Worm (Caenorhabditis elegans): ENCODE data around the gene Y38E10A.14.

Gene Y38E10A.14

ce11 chrII:12666042-12666441 lies 41.7 kb upstream of the Y38E10A.14 start:
- TF ChIP-seq tra-4 (tag; optimal IDR thresholded peaks at IDR 0.05) (no peak), F13C5.2 (tag; optimal IDR thresholded peaks at IDR 0.05) (no peak), pes-1 (GFP tag; IDR thresholded peaks at IDR 0.05) (no peak), hmg-4 (GFP tag; optimal IDR thresholded peaks at IDR 0.05) (no peak), ets-7 (tag; optimal IDR thresholded peaks at IDR 0.05) (no peak), ama-1 (optimal IDR thresholded peaks at IDR 0.05) (no peak), ceh-13 (GFP tag; optimal IDR thresholded peaks at IDR 0.05) (no peak)

ce11 chrII:12665019-12665418 lies 40.7 kb upstream of the Y38E10A.14 start:
- TF ChIP-seq scrt-1 (GFP tag; IDR thresholded peaks at IDR 0.05) (no peak), tra-4 (tag; optimal IDR thresholded peaks at IDR 0.05) (no peak), ets-7 (tag; optimal IDR thresholded peaks at IDR 0.05) (no peak), sea-1 (GFP tag; conservative IDR thresholded peaks at IDR 0.05) (no peak), flt-1 (GFP tag; IDR thresholded peaks at IDR 0.05) (no peak), pes-1 (GFP tag; IDR thresholded peaks at IDR 0.05) (no peak), hnd-1 (tag; optimal IDR thresholded peaks at IDR 0.05) (no peak), hmbx-1 (tag; optimal IDR thresholded peaks at IDR 0.05) (no peak), B0310.2 (tag; optimal IDR thresholded peaks at IDR 0.05) (no peak), ama-1 (optimal IDR thresholded peaks at IDR 0.05) (no peak)

- no peak for TF ChIP-seq sea-1 (GFP tag; conservative IDR thresholded peaks at IDR 0.05)
- TF ChIP-seq ceh-36 (tag; optimal IDR thresholded peaks at IDR 0.05) = no peak
- TF ChIP-seq B0310.2 (tag; optimal IDR thresholded peaks at IDR 0.05) = no peak
- no peak for TF ChIP-seq ceh-13 (GFP tag; optimal IDR thresholded peaks at IDR 0.05)
- no peak for TF ChIP-seq ets-7 (tag; optimal IDR thresholded peaks at IDR 0.05)
- no peak for TF ChIP-seq hmbx-1 (tag; optimal IDR thresholded peaks at IDR 0.05)
- TF ChIP-seq tbx-37 (GFP tag; conservative IDR thresholded peaks at IDR 0.05) = no peak
- TF ChIP-seq ama-1 (optimal IDR thresholded peaks at IDR 0.05) = no peak
- no peak for TF ChIP-seq aly-1 (tag; optimal IDR thresholded peaks at IDR 0.05)
- no peak for TF ChIP-seq hnd-1 (tag; optimal IDR thresholded peaks at IDR 0.05)
- no peak for TF ChIP-seq F13C5.2 (tag; optimal IDR thresholded peaks at IDR 0.05)
- TF ChIP-seq hmg-4 (GFP tag; optimal IDR thresholded peaks at IDR 0.05) = no peak
- TF ChIP-seq pes-1 (GFP tag; IDR thresholded peaks at IDR 0.05) = no peak
- TF ChIP-seq flt-1 (GFP tag; IDR thresholded peaks at IDR 0.05) = no peak
- no peak for TF ChIP-seq scrt-1 (GFP tag; IDR thresholded peaks at IDR 0.05)
- TF ChIP-seq tbx-11 (GFP tag; IDR thresholded peaks at IDR 0.05) = no peak
Observed at ce11 chrII:12661930-12662329, 37.6 kb upstream of the Y38E10A.14 start.

- TF ChIP-seq ceh-36 (tag; optimal IDR thresholded peaks at IDR 0.05) (peak; percentile 87), aly-1 (tag; optimal IDR thresholded peaks at IDR 0.05) (no peak)
Observed at ce11 chrII:12659676-12660371, 35.5 kb upstream of the Y38E10A.14 start.

ce11 chrII:12658409-12658808 lies 34.1 kb upstream of the Y38E10A.14 start:
- no peak for TF ChIP-seq tra-4 (tag; optimal IDR thresholded peaks at IDR 0.05)
- TF ChIP-seq ama-1 (optimal IDR thresholded peaks at IDR 0.05) = no peak
- TF ChIP-seq tbx-37 (GFP tag; conservative IDR thresholded peaks at IDR 0.05) = no peak
- TF ChIP-seq aly-1 (tag; optimal IDR thresholded peaks at IDR 0.05) = no peak
- TF ChIP-seq hnd-1 (tag; optimal IDR thresholded peaks at IDR 0.05) = no peak
- no peak for TF ChIP-seq tbx-11 (GFP tag; IDR thresholded peaks at IDR 0.05)
- TF ChIP-seq flt-1 (GFP tag; IDR thresholded peaks at IDR 0.05) = no peak
- no peak for TF ChIP-seq ets-7 (tag; optimal IDR thresholded peaks at IDR 0.05)
- TF ChIP-seq scrt-1 (GFP tag; IDR thresholded peaks at IDR 0.05) = no peak
- TF ChIP-seq B0310.2 (tag; optimal IDR thresholded peaks at IDR 0.05) = no peak
- TF ChIP-seq hmbx-1 (tag; optimal IDR thresholded peaks at IDR 0.05) = no peak
- TF ChIP-seq ceh-36 (tag; optimal IDR thresholded peaks at IDR 0.05) = no peak
- TF ChIP-seq sea-1 (GFP tag; conservative IDR thresholded peaks at IDR 0.05) = no peak
- no peak for TF ChIP-seq pes-1 (GFP tag; IDR thresholded peaks at IDR 0.05)

ce11 chrII:12657620-12658019 lies 33.3 kb upstream of the Y38E10A.14 start:
- TF ChIP-seq hnd-1 (tag; optimal IDR thresholded peaks at IDR 0.05) (no peak), ceh-13 (GFP tag; optimal IDR thresholded peaks at IDR 0.05) (no peak), hmg-4 (GFP tag; optimal IDR thresholded peaks at IDR 0.05) (no peak), ceh-36 (tag; optimal IDR thresholded peaks at IDR 0.05) (no peak), B0310.2 (tag; optimal IDR thresholded peaks at IDR 0.05) (no peak), F13C5.2 (tag; optimal IDR thresholded peaks at IDR 0.05) (no peak), tbx-37 (GFP tag; conservative IDR thresholded peaks at IDR 0.05) (no peak), ama-1 (optimal IDR thresholded peaks at IDR 0.05) (no peak), scrt-1 (GFP tag; IDR thresholded peaks at IDR 0.05) (no peak), pes-1 (GFP tag; IDR thresholded peaks at IDR 0.05) (no peak), tbx-11 (GFP tag; IDR thresholded peaks at IDR 0.05) (no peak), hmbx-1 (tag; optimal IDR thresholded peaks at IDR 0.05) (no peak), aly-1 (tag; optimal IDR thresholded peaks at IDR 0.05) (no peak), flt-1 (GFP tag; IDR thresholded peaks at IDR 0.05) (no peak), sea-1 (GFP tag; conservative IDR thresholded peaks at IDR 0.05) (no peak), ets-7 (tag; optimal IDR thresholded peaks at IDR 0.05) (no peak), tra-4 (tag; optimal IDR thresholded peaks at IDR 0.05) (no peak)

ce11 chrII:12655816-12656215 lies 31.5 kb upstream of the Y38E10A.14 start:
- TF ChIP-seq hnd-1 (tag; optimal IDR thresholded peaks at IDR 0.05) = no peak
- TF ChIP-seq tbx-11 (GFP tag; IDR thresholded peaks at IDR 0.05) = no peak
- TF ChIP-seq tbx-37 (GFP tag; conservative IDR thresholded peaks at IDR 0.05) = no peak
- no peak for TF ChIP-seq pes-1 (GFP tag; IDR thresholded peaks at IDR 0.05)
- TF ChIP-seq F13C5.2 (tag; optimal IDR thresholded peaks at IDR 0.05) = no peak
- TF ChIP-seq B0310.2 (tag; optimal IDR thresholded peaks at IDR 0.05) = no peak
- TF ChIP-seq ceh-13 (GFP tag; optimal IDR thresholded peaks at IDR 0.05) = no peak
- TF ChIP-seq scrt-1 (GFP tag; IDR thresholded peaks at IDR 0.05) = no peak
- TF ChIP-seq hmbx-1 (tag; optimal IDR thresholded peaks at IDR 0.05) = no peak

ce11 chrII:12654447-12654846 lies 30.1 kb upstream of the Y38E10A.14 start, which contains the start of gene rgs-4:
TSS of gene rgs-4 (plus strand) at chrII:12654747.
- TF ChIP-seq ceh-13 (GFP tag; optimal IDR thresholded peaks at IDR 0.05) (no peak), ets-7 (tag; optimal IDR thresholded peaks at IDR 0.05) (no peak), B0310.2 (tag; optimal IDR thresholded peaks at IDR 0.05) (no peak), ama-1 (optimal IDR thresholded peaks at IDR 0.05) (no peak), hmbx-1 (tag; optimal IDR thresholded peaks at IDR 0.05) (no peak), flt-1 (GFP tag; IDR thresholded peaks at IDR 0.05) (no peak)
